Worm (Caenorhabditis elegans) whole organism, L3 larva: ENCODE results near the gene F59A6.2.
A peak's percentile ranks its signal among the peaks of the same experiment; 100 is the strongest.

Experiments
- R02D3.7 ChIP-seq: fragments of 150-350 bp; optimal IDR thresholded peaks from 2 replicates; lab custom pipeline; 2014; ENCODE audit warnings: missing biosample characterization, missing genetic modification characterization
- ZK546.5 ChIP-seq: sonication (generic microtip); optimal IDR thresholded peaks from 2 replicates; lab custom pipeline; 2017; ENCODE audit warnings: missing biosample characterization, missing genetic modification characterization
- aly-2 ChIP-seq: fragments of 150-350 bp; optimal IDR thresholded peaks from 2 replicates; lab custom pipeline; 2014; ENCODE audit warnings: missing biosample characterization, missing genetic modification characterization
- ama-1 ChIP-seq: fragments of 150-350 bp; optimal IDR thresholded peaks from 2 replicates; lab custom pipeline; 2018
- ceh-16 ChIP-seq: sonication (generic microtip); optimal IDR thresholded peaks from 2 replicates; lab custom pipeline; 2017; ENCODE audit warnings: missing biosample characterization, missing genetic modification characterization
- ceh-28 ChIP-seq: fragments of 150-350 bp; optimal IDR thresholded peaks from 2 replicates; lab custom pipeline; 2014; ENCODE audit warnings: missing biosample characterization, missing genetic modification reagents, missing genetic modification characterization
- ceh-82 ChIP-seq: fragments of 150-350 bp; optimal IDR thresholded peaks from 2 replicates; lab custom pipeline; 2014; ENCODE audit warnings: missing biosample characterization, missing genetic modification characterization
- ceh-9 ChIP-seq: sonication (generic microtip); optimal IDR thresholded peaks from 2 replicates; lab custom pipeline; 2018; ENCODE audit warnings: missing biosample characterization, missing genetic modification characterization
- daf-12 ChIP-seq: fragments of 150-350 bp; optimal IDR thresholded peaks from 2 replicates; lab custom pipeline; 2014; ENCODE audit warnings: missing biosample characterization, missing genetic modification reagents, missing genetic modification characterization
- egl-27 ChIP-seq: sonication (generic microtip); optimal IDR thresholded peaks from 4 replicates; lab custom pipeline; 2017; ENCODE audit warnings: missing biosample characterization, missing genetic modification reagents, missing genetic modification characterization
- egl-5 ChIP-seq: fragments of 150-350 bp; optimal IDR thresholded peaks from 2 replicates; lab custom pipeline; 2017; ENCODE audit warnings: missing biosample characterization, missing genetic modification reagents, missing genetic modification characterization, inconsistent platforms
- elt-1 ChIP-seq: fragments of 150-350 bp; optimal IDR thresholded peaks from 2 replicates; lab custom pipeline; 2014; ENCODE audit warnings: missing biosample characterization, missing genetic modification characterization
- elt-2 ChIP-seq: sonication (generic microtip); optimal IDR thresholded peaks from 2 replicates; lab custom pipeline; 2016; ENCODE audit warnings: missing genetic modification reagents, mild to moderate bottlenecking, missing genetic modification characterization, missing compliant biosample characterization
- elt-3 ChIP-seq, 3 experiments: fragments of 150-350 bp in 1 of 3; sonication (generic microtip) in 2 of 3; optimal IDR thresholded peaks; 2 replicates in 2 of 3; 4 replicates in 1 of 3; lab custom pipeline; 2014 to 2017; ENCODE audit warnings: missing biosample characterization in 3 of 3, missing genetic modification characterization in 3 of 3
- eor-1 ChIP-seq, 2 experiments: fragments of 150-350 bp; optimal IDR thresholded peaks; 2 replicates each; lab custom pipeline; 2014 to 2018; ENCODE audit warnings: missing biosample characterization in 2 of 2, missing genetic modification characterization in 2 of 2
- fkh-10 ChIP-seq: sonication (generic microtip); optimal IDR thresholded peaks from 2 replicates; lab custom pipeline; 2017; ENCODE audit warnings: missing biosample characterization, missing genetic modification reagents, missing genetic modification characterization
- fkh-2 ChIP-seq: fragments of 150-350 bp; optimal IDR thresholded peaks from 2 replicates; lab custom pipeline; 2014; ENCODE audit warnings: missing biosample characterization, missing genetic modification reagents, missing genetic modification characterization
- fos-1 ChIP-seq: fragments of 150-350 bp; optimal IDR thresholded peaks from 2 replicates; lab custom pipeline; 2014; ENCODE audit warnings: missing biosample characterization, missing genetic modification characterization
- hmg-11 ChIP-seq: sonication (generic microtip); optimal IDR thresholded peaks from 2 replicates; lab custom pipeline; 2016; ENCODE audit warnings: missing genetic modification characterization, missing compliant biosample characterization
- jun-1 ChIP-seq: fragments of 150-350 bp; optimal IDR thresholded peaks from 2 replicates; lab custom pipeline; 2014; ENCODE audit warnings: missing biosample characterization, missing genetic modification reagents, missing genetic modification characterization
- lin-15B ChIP-seq: fragments of 150-350 bp; optimal IDR thresholded peaks from 2 replicates; lab custom pipeline; 2014; ENCODE audit warnings: missing biosample characterization, missing genetic modification characterization
- lin-39 ChIP-seq: fragments of 150-350 bp; optimal IDR thresholded peaks from 2 replicates; lab custom pipeline; 2018; ENCODE audit warnings: missing biosample characterization, missing genetic modification reagents, missing genetic modification characterization
- lsy-12 ChIP-seq: sonication (generic microtip); optimal IDR thresholded peaks from 2 replicates; lab custom pipeline; 2016; ENCODE audit warnings: mild to moderate bottlenecking, missing genetic modification characterization, missing compliant biosample characterization
- mdl-1 ChIP-seq: fragments of 150-350 bp; optimal IDR thresholded peaks from 2 replicates; lab custom pipeline; 2014; ENCODE audit warnings: missing biosample characterization, missing genetic modification characterization
- mml-1 ChIP-seq: fragments of 150-350 bp; sonication (generic microtip); optimal IDR thresholded peaks from 3 replicates; lab custom pipeline; 2014; ENCODE audit warnings: missing biosample characterization, missing genetic modification characterization
- nfya-1 ChIP-seq: sonication (generic microtip); optimal IDR thresholded peaks from 2 replicates; lab custom pipeline; 2017; ENCODE audit warnings: missing genetic modification characterization, mild to moderate bottlenecking, missing compliant biosample characterization, antibody characterized with exemption, moderate library complexity; ENCODE audit not compliant: insufficient read depth
- nhr-11 ChIP-seq: fragments of 150-350 bp; optimal IDR thresholded peaks from 2 replicates; lab custom pipeline; 2014; ENCODE audit warnings: missing biosample characterization, missing genetic modification characterization
- nhr-12 ChIP-seq: fragments of 150-350 bp; optimal IDR thresholded peaks from 2 replicates; lab custom pipeline; 2014; ENCODE audit warnings: missing biosample characterization, missing genetic modification characterization
- nhr-23 ChIP-seq: fragments of 150-350 bp; optimal IDR thresholded peaks from 2 replicates; lab custom pipeline; 2014; ENCODE audit warnings: missing biosample characterization, missing genetic modification reagents, missing genetic modification characterization
- nhr-237 ChIP-seq: fragments of 150-350 bp; optimal IDR thresholded peaks from 2 replicates; lab custom pipeline; 2014; ENCODE audit warnings: missing biosample characterization, missing genetic modification characterization
- nhr-25 ChIP-seq: sonication (generic microtip); optimal IDR thresholded peaks from 2 replicates; lab custom pipeline; 2017; ENCODE audit warnings: missing biosample characterization, missing genetic modification characterization
- nhr-28 ChIP-seq: fragments of 150-350 bp; optimal IDR thresholded peaks from 2 replicates; lab custom pipeline; 2014; ENCODE audit warnings: missing biosample characterization, missing genetic modification characterization
- nhr-43 ChIP-seq: sonication (generic microtip); optimal IDR thresholded peaks from 2 replicates; lab custom pipeline; 2016; ENCODE audit warnings: mild to moderate bottlenecking, missing genetic modification characterization, missing compliant biosample characterization; ENCODE audit not compliant: poor library complexity, severe bottlenecking
- nhr-67 ChIP-seq: fragments of 150-350 bp; optimal IDR thresholded peaks from 2 replicates; lab custom pipeline; 2014; ENCODE audit warnings: missing biosample characterization, missing genetic modification characterization
- nhr-76 ChIP-seq: fragments of 150-350 bp; sonication (generic microtip); optimal IDR thresholded peaks from 5 replicates; lab custom pipeline; 2014; ENCODE audit warnings: missing biosample characterization, missing genetic modification characterization
- nhr-77 ChIP-seq: fragments of 150-350 bp; optimal IDR thresholded peaks from 2 replicates; lab custom pipeline; 2014; ENCODE audit warnings: missing biosample characterization, missing genetic modification characterization
- pha-4 ChIP-seq: fragments of 150-350 bp; optimal IDR thresholded peaks from 2 replicates; lab custom pipeline; 2014; ENCODE audit warnings: missing biosample characterization, missing genetic modification reagents, missing genetic modification characterization
- pqm-1 ChIP-seq: fragments of 150-350 bp; optimal IDR thresholded peaks from 2 replicates; lab custom pipeline; 2017; ENCODE audit warnings: missing biosample characterization, missing genetic modification characterization, inconsistent platforms
- sea-2 ChIP-seq: fragments of 150-350 bp; sonication (generic microtip); optimal IDR thresholded peaks from 4 replicates; lab custom pipeline; 2014; ENCODE audit warnings: missing biosample characterization, missing genetic modification reagents, missing genetic modification characterization
- skn-1 ChIP-seq: fragments of 150-350 bp; optimal IDR thresholded peaks from 2 replicates; lab custom pipeline; 2014; ENCODE audit warnings: missing biosample characterization, missing genetic modification characterization
- snpc-4 ChIP-seq: fragments of 150-350 bp; optimal IDR thresholded peaks from 2 replicates; lab custom pipeline; 2014; ENCODE audit warnings: missing biosample characterization, missing genetic modification characterization
- tbx-2 ChIP-seq: sonication (generic microtip); optimal IDR thresholded peaks from 2 replicates; lab custom pipeline; 2016; ENCODE audit warnings: mild to moderate bottlenecking, missing genetic modification characterization, missing compliant biosample characterization
- unc-39 ChIP-seq: sonication (generic microtip); optimal IDR thresholded peaks from 4 replicates; lab custom pipeline; 2017; ENCODE audit warnings: missing biosample characterization, missing genetic modification characterization
- unc-62 ChIP-seq: fragments of 150-350 bp; sonication (generic microtip); optimal IDR thresholded peaks from 4 replicates; lab custom pipeline; 2014; ENCODE audit warnings: missing biosample characterization, missing genetic modification reagents, missing genetic modification characterization
- zag-1 ChIP-seq: fragments of 150-350 bp; optimal IDR thresholded peaks from 2 replicates; lab custom pipeline; 2014; ENCODE audit warnings: missing biosample characterization, missing genetic modification characterization
- ztf-11 ChIP-seq: fragments of 150-350 bp; optimal IDR thresholded peaks from 2 replicates; lab custom pipeline; 2014; ENCODE audit warnings: missing biosample characterization, missing genetic modification characterization
- ztf-4 ChIP-seq: fragments of 150-350 bp; optimal IDR thresholded peaks from 2 replicates; lab custom pipeline; 2014; ENCODE audit warnings: missing biosample characterization, missing genetic modification characterization

Gene F59A6.2

ce11 chrII:4994939-4995338 lies 19.6 kb upstream of the F59A6.2 start, which contains the start of gene rnh-1.0:
Gene rnh-1.0, plus strand, starts transcription at chrII:4995327.
- no peak for TF ChIP-seq aly-2 (tag; lab: Kevin White, UChicago)
- no peak for TF ChIP-seq ceh-16 (tag; lab: Kevin White, UChicago)
- TF ChIP-seq nhr-25 (tag; lab: Kevin White, UChicago), result peak; percentile 1
- no peak for TF ChIP-seq ceh-9
- TF ChIP-seq pha-4, result peak; percentile 5
- peak; percentile 3 for TF ChIP-seq nfya-1 (tag; lab: Kevin White, UChicago)
- TF ChIP-seq, all 47 proteins: peak for 3

ce11 chrII:4998657-4999056 lies 15.8 kb upstream of the F59A6.2 start, which contains the start of gene F59A6.11:
Gene F59A6.11, minus strand, starts transcription at chrII:4998757.
- TF ChIP-seq nhr-43 (tag; lab: Kevin White, UChicago) (no peak), hmg-11 (no peak), nhr-23 (tag; lab: Kevin White, UChicago) (no peak), fkh-2 (no peak), tbx-2 (no peak), zag-1 (tag; lab: Kevin White, UChicago) (no peak), ceh-82 (tag; lab: Kevin White, UChicago) (no peak), fos-1 (tag; lab: Kevin White, UChicago) (no peak), nfya-1 (tag; lab: Kevin White, UChicago) (no peak)
- TF ChIP-seq, all 47 proteins: peak for 0

- TF ChIP-seq lsy-12 (peak; percentile 61), skn-1 (tag; lab: Kevin White, UChicago) (peak; percentile 79), nhr-12 (tag; lab: Kevin White, UChicago) (no peak), nhr-43 (tag; lab: Kevin White, UChicago) (peak; percentile 90), ceh-28 (tag; lab: Kevin White, UChicago) (no peak), unc-62 (GFP tag; lab: Kevin White, UChicago) (no peak), elt-3 (tag; optimal IDR thresholded peaks at IDR 0.05; lab: Kevin White, UChicago) (no peak), egl-5 (tag; lab: Kevin White, UChicago) (peak; percentile 75), nhr-11 (tag; lab: Kevin White, UChicago) (no peak), lin-39 (tag; lab: Kevin White, UChicago) (peak; percentile 51), nhr-25 (tag; lab: Kevin White, UChicago) (peak; percentile 89), ceh-82 (tag; lab: Kevin White, UChicago) (peak; percentile 75), egl-27 (no peak), nhr-77 (tag; lab: Kevin White, UChicago) (no peak), aly-2 (tag; lab: Kevin White, UChicago) (no peak), nfya-1 (tag; lab: Kevin White, UChicago) (no peak), nhr-237 (tag; lab: Kevin White, UChicago) (no peak), ztf-11 (no peak), mdl-1 (tag; lab: Kevin White, UChicago) (no peak), fkh-2 (no peak), elt-2 (tag; lab: Kevin White, UChicago) (no peak), eor-1 (tag; optimal IDR thresholded peaks at IDR 0.05; lab: Kevin White, UChicago) (no peak), nhr-76 (tag; lab: Kevin White, UChicago) (no peak), ama-1 (lab: Kevin White, UChicago) (no peak), ztf-4 (tag; lab: Kevin White, UChicago) (no peak), lin-15B (tag; lab: Kevin White, UChicago) (peak; percentile 74), nhr-23 (tag; lab: Kevin White, UChicago) (peak; percentile 92), ZK546.5 (tag; lab: Kevin White, UChicago) (no peak), jun-1 (peak; percentile 66), fkh-10 (GFP tag; lab: Kevin White, UChicago) (peak; percentile 24), daf-12 (tag; lab: Kevin White, UChicago) (no peak), nhr-28 (tag; lab: Kevin White, UChicago) (no peak), snpc-4 (tag; lab: Kevin White, UChicago) (no peak), fos-1 (tag; lab: Kevin White, UChicago) (no peak), ceh-9 (no peak), tbx-2 (no peak), mml-1 (tag; lab: Kevin White, UChicago) (no peak), zag-1 (tag; lab: Kevin White, UChicago) (no peak), R02D3.7 (tag; lab: Kevin White, UChicago) (peak; percentile 66), ceh-16 (tag; lab: Kevin White, UChicago) (no peak), hmg-11 (no peak), elt-1 (no peak), sea-2 (no peak), nhr-67 (tag; lab: Kevin White, UChicago) (peak; percentile 5), pha-4 (no peak), unc-39 (tag; lab: Kevin White, UChicago) (no peak), pqm-1 (peak; percentile 19)
Measured at ce11 chrII:4999122-4999521, 15.4 kb upstream of the F59A6.2 start, which contains the start of gene citk-2. Gene citk-2, plus strand, starts transcription at chrII:4999520.
